Worm (Caenorhabditis elegans) whole organism, young adult: ENCODE measurements around the gene sto-3.

Experiments used
- B0019.2 ChIP-seq: fragments of 200-800 bp; sonication (Bioruptor generic); conservative IDR thresholded peaks from 2 replicates; pipeline ENCODE4 v1.3.6; 2022; ENCODE audit warnings: missing genetic modification reagents, missing genetic modification characterization, missing compliant biosample characterization
- B0261.1 ChIP-seq: sonication (generic microtip); optimal IDR thresholded peaks from 2 replicates; lab custom pipeline; 2016; ENCODE audit warnings: mild to moderate bottlenecking, missing genetic modification characterization, moderate library complexity, missing compliant biosample characterization
- B0336.3 ChIP-seq: fragments of 200-800 bp; sonication (Bioruptor generic); IDR thresholded peaks from 2 replicates; pipeline ENCODE4 v1.3.6; 2022; ENCODE audit warnings: missing genetic modification characterization, missing compliant biosample characterization
- C06A6.2 ChIP-seq: fragments of 200-800 bp; sonication (Bioruptor generic); conservative IDR thresholded peaks from 2 replicates; pipeline ENCODE4 v1.3.6; 2022; ENCODE audit warnings: missing genetic modification characterization, missing compliant biosample characterization
- C17E4.6 ChIP-seq: fragments of 200-800 bp; sonication (Bioruptor generic); IDR thresholded peaks from 2 replicates; pipeline ENCODE4 v1.3.6; 2022; ENCODE audit warnings: missing genetic modification reagents, missing genetic modification characterization, missing compliant biosample characterization
- D2030.7 ChIP-seq: fragments of 200-800 bp; sonication (Bioruptor generic); IDR thresholded peaks from 2 replicates; pipeline ENCODE4 v1.3.6; 2022; ENCODE audit warnings: missing genetic modification reagents, missing genetic modification characterization, missing compliant biosample characterization
- F22D6.2 ChIP-seq: sonication (generic microtip); optimal IDR thresholded peaks from 2 replicates; lab custom pipeline; 2016; ENCODE audit warnings: mild to moderate bottlenecking, missing genetic modification characterization, missing compliant biosample characterization
- F23B12.7 ChIP-seq: sonication (generic microtip); optimal IDR thresholded peaks from 2 replicates; lab custom pipeline; 2017; ENCODE audit warnings: missing genetic modification characterization, mild to moderate bottlenecking, missing compliant biosample characterization, antibody characterized with exemption, moderate library complexity; ENCODE audit not compliant: insufficient read depth
- F33H1.4 ChIP-seq: fragments of 200-800 bp; sonication (Bioruptor generic); IDR thresholded peaks from 2 replicates; pipeline ENCODE4 v1.3.6; 2022; ENCODE audit warnings: missing genetic modification reagents, missing genetic modification characterization, missing compliant biosample characterization
- F57C9.4 ChIP-seq: sonication (generic microtip); optimal IDR thresholded peaks from 2 replicates; lab custom pipeline; 2017; ENCODE audit warnings: mild to moderate bottlenecking, missing genetic modification characterization, missing compliant biosample characterization
- K11D2.4 ChIP-seq: fragments of 200-800 bp; sonication (Bioruptor generic); IDR thresholded peaks from 2 replicates; pipeline ENCODE4 v1.3.6; 2022; ENCODE audit warnings: missing genetic modification reagents, missing genetic modification characterization, missing compliant biosample characterization
- T26A5.8 ChIP-seq: sonication (generic microtip); optimal IDR thresholded peaks from 2 replicates; lab custom pipeline; 2016; ENCODE audit warnings: missing genetic modification characterization, missing compliant biosample characterization
- Y56A3A.18 ChIP-seq: fragments of 200-800 bp; sonication (Bioruptor generic); IDR thresholded peaks from 2 replicates; pipeline ENCODE4 v1.3.6; 2022; ENCODE audit warnings: missing genetic modification reagents, missing genetic modification characterization, missing compliant biosample characterization
- Y67H2A.10 ChIP-seq: fragments of 200-800 bp; sonication (Bioruptor generic); conservative IDR thresholded peaks from 2 replicates; pipeline ENCODE4 v1.3.6; 2022; ENCODE audit warnings: missing genetic modification reagents, missing genetic modification characterization, missing compliant biosample characterization
- Y95B8A.8 ChIP-seq: fragments of 200-800 bp; sonication (Bioruptor generic); IDR thresholded peaks from 2 replicates; pipeline ENCODE4 v1.3.6; 2022; ENCODE audit warnings: missing genetic modification reagents, missing genetic modification characterization, missing compliant biosample characterization
- ZK185.1 ChIP-seq: sonication (generic microtip); optimal IDR thresholded peaks from 2 replicates; lab custom pipeline; 2016; ENCODE audit warnings: mild to moderate bottlenecking, missing genetic modification characterization, missing compliant biosample characterization; ENCODE audit not compliant: poor library complexity, severe bottlenecking
- atf-7 ChIP-seq: sonication (generic microtip); optimal IDR thresholded peaks from 2 replicates; lab custom pipeline; 2017; ENCODE audit warnings: mild to moderate bottlenecking, missing genetic modification characterization, missing compliant biosample characterization
- athp-1 ChIP-seq: sonication (generic microtip); optimal IDR thresholded peaks from 2 replicates; lab custom pipeline; 2017; ENCODE audit warnings: mild to moderate bottlenecking, missing genetic modification characterization, missing compliant biosample characterization
- bed-2 ChIP-seq: fragments of 200-800 bp; sonication (Bioruptor generic); IDR thresholded peaks from 2 replicates; pipeline ENCODE4 v1.3.6; 2022; ENCODE audit warnings: missing genetic modification reagents, missing genetic modification characterization, missing compliant biosample characterization
- ccch-3 ChIP-seq: fragments of 200-800 bp; sonication (Bioruptor generic); optimal IDR thresholded peaks from 2 replicates; lab custom pipeline; 2018; ENCODE audit warnings: mild to moderate bottlenecking, missing genetic modification characterization, missing compliant biosample characterization
- ceh-27 ChIP-seq: fragments of 200-800 bp; sonication (Bioruptor generic); optimal IDR thresholded peaks from 2 replicates; lab custom pipeline; 2018; ENCODE audit warnings: mild to moderate bottlenecking, missing genetic modification characterization, moderate library complexity, missing compliant biosample characterization
- dpff-1 ChIP-seq: sonication (generic microtip); optimal IDR thresholded peaks from 2 replicates; lab custom pipeline; 2017; ENCODE audit warnings: mild to moderate bottlenecking, missing genetic modification characterization, missing compliant biosample characterization
- egl-18 ChIP-seq: fragments of 200-800 bp; sonication (Bioruptor generic); IDR thresholded peaks from 2 replicates; pipeline ENCODE4 v1.3.6; 2022; ENCODE audit warnings: missing genetic modification reagents, missing genetic modification characterization, missing compliant biosample characterization
- egl-44 ChIP-seq: fragments of 200-800 bp; sonication (Bioruptor generic); IDR thresholded peaks from 2 replicates; pipeline ENCODE4 v1.3.6; 2022; ENCODE audit warnings: missing genetic modification reagents, missing genetic modification characterization, missing compliant biosample characterization
- hlh-12 ChIP-seq: sonication (generic microtip); optimal IDR thresholded peaks from 2 replicates; lab custom pipeline; 2016; ENCODE audit warnings: missing genetic modification characterization, missing compliant biosample characterization
- hlh-26 ChIP-seq: fragments of 200-800 bp; sonication (Bioruptor generic); conservative IDR thresholded peaks from 2 replicates; pipeline ENCODE4 v1.3.6; 2022; ENCODE audit warnings: missing genetic modification reagents, missing genetic modification characterization, missing compliant biosample characterization
- lag-1 ChIP-seq: fragments of 200-800 bp; sonication (Bioruptor generic); IDR thresholded peaks from 2 replicates; pipeline ENCODE4 v1.3.6; 2022; ENCODE audit warnings: missing genetic modification reagents, missing genetic modification characterization, missing compliant biosample characterization
- let-526 ChIP-seq: fragments of 200-800 bp; sonication (Bioruptor generic); IDR thresholded peaks from 2 replicates; pipeline ENCODE4 v1.3.6; 2022; ENCODE audit warnings: missing genetic modification reagents, missing genetic modification characterization, missing compliant biosample characterization
- lin-54 ChIP-seq: fragments of 200-800 bp; sonication (Bioruptor generic); optimal IDR thresholded peaks from 2 replicates; lab custom pipeline; 2018; ENCODE audit warnings: mild to moderate bottlenecking, missing genetic modification characterization, missing compliant biosample characterization
- lsl-1 ChIP-seq: fragments of 200-800 bp; sonication (Bioruptor generic); optimal IDR thresholded peaks from 2 replicates; lab custom pipeline; 2018; ENCODE audit warnings: mild to moderate bottlenecking, missing genetic modification characterization, moderate library complexity, missing compliant biosample characterization
- madf-10 ChIP-seq: sonication (generic microtip); optimal IDR thresholded peaks from 2 replicates; lab custom pipeline; 2016; ENCODE audit warnings: mild to moderate bottlenecking, missing genetic modification characterization, missing compliant biosample characterization
- madf-3 ChIP-seq: fragments of 200-800 bp; sonication (Bioruptor generic); IDR thresholded peaks from 2 replicates; pipeline ENCODE4 v1.3.6; 2022; ENCODE audit warnings: missing genetic modification reagents, missing genetic modification characterization, missing compliant biosample characterization
- mcd-1 ChIP-seq: fragments of 200-800 bp; sonication (Bioruptor generic); IDR thresholded peaks from 2 replicates; pipeline ENCODE4 v1.3.6; 2022; ENCODE audit warnings: missing genetic modification reagents, missing genetic modification characterization, missing compliant biosample characterization
- nfyb-1 ChIP-seq: fragments of 200-800 bp; sonication (Bioruptor generic); IDR thresholded peaks from 2 replicates; pipeline ENCODE4 v1.3.6; 2022; ENCODE audit warnings: missing genetic modification reagents, missing genetic modification characterization, missing compliant biosample characterization
- rec-8 ChIP-seq, 2 experiments: sonication (generic microtip); optimal IDR thresholded peaks; 2 replicates each; lab custom pipeline; 2016; ENCODE audit warnings: mild to moderate bottlenecking in 2 of 2, missing genetic modification characterization in 2 of 2, missing genetic modification reagents in 2 of 2, missing genotype in 2 of 2, missing biosample characterization in 1 of 2, missing compliant biosample characterization in 1 of 2, moderate library complexity in 1 of 2
- repo-1 ChIP-seq: sonication (generic microtip); optimal IDR thresholded peaks from 2 replicates; lab custom pipeline; 2017; ENCODE audit warnings: mild to moderate bottlenecking, missing genetic modification characterization, missing compliant biosample characterization
- sdz-38 ChIP-seq: sonication (generic microtip); optimal IDR thresholded peaks from 2 replicates; lab custom pipeline; 2016; ENCODE audit warnings: missing genotype, missing genetic modification characterization, missing compliant biosample characterization
- snpc-1.1 ChIP-seq: sonication (generic microtip); optimal IDR thresholded peaks from 2 replicates; lab custom pipeline; 2017; ENCODE audit warnings: missing genetic modification characterization, mild to moderate bottlenecking, missing compliant biosample characterization, antibody characterized with exemption, moderate library complexity, missing genotype, missing genetic modification reagents; ENCODE audit not compliant: insufficient read depth
- snpc-3.4 ChIP-seq: sonication (generic microtip); optimal IDR thresholded peaks from 2 replicates; lab custom pipeline; 2017; ENCODE audit warnings: missing genetic modification characterization, mild to moderate bottlenecking, missing compliant biosample characterization, antibody characterized with exemption, moderate library complexity, missing genotype, missing genetic modification reagents
- somi-1 ChIP-seq: fragments of 200-800 bp; sonication (Bioruptor generic); optimal IDR thresholded peaks from 2 replicates; lab custom pipeline; 2018; ENCODE audit warnings: mild to moderate bottlenecking, missing genetic modification characterization, missing compliant biosample characterization
- sptf-2 ChIP-seq: fragments of 200-800 bp; sonication (Bioruptor generic); optimal IDR thresholded peaks from 2 replicates; lab custom pipeline; 2018; ENCODE audit warnings: mild to moderate bottlenecking, missing genetic modification characterization, missing compliant biosample characterization
- tbp1 ChIP-seq: fragments of 200-800 bp; sonication (Bioruptor generic); optimal IDR thresholded peaks from 2 replicates; lab custom pipeline; 2018; ENCODE audit warnings: mild to moderate bottlenecking, missing genetic modification characterization, missing compliant biosample characterization
- unc-62 ChIP-seq: fragments of 150-350 bp; optimal IDR thresholded peaks from 2 replicates; lab custom pipeline; 2014; ENCODE audit warnings: missing biosample characterization, missing genetic modification reagents, missing genetic modification characterization
- ztf-18 ChIP-seq: sonication (generic microtip); optimal IDR thresholded peaks from 2 replicates; lab custom pipeline; 2016; ENCODE audit warnings: missing genotype, mild to moderate bottlenecking, missing genetic modification characterization, missing compliant biosample characterization
- ztf-22 ChIP-seq: fragments of 200-800 bp; sonication (Bioruptor generic); optimal IDR thresholded peaks from 2 replicates; lab custom pipeline; 2018; ENCODE audit warnings: mild to moderate bottlenecking, missing genetic modification characterization, moderate library complexity, missing compliant biosample characterization
- ztf-3 ChIP-seq: fragments of 200-800 bp; sonication (Bioruptor generic); optimal IDR thresholded peaks from 2 replicates; lab custom pipeline; 2018; ENCODE audit warnings: mild to moderate bottlenecking, missing genetic modification characterization, missing compliant biosample characterization

sto-3 gene

DNA sequence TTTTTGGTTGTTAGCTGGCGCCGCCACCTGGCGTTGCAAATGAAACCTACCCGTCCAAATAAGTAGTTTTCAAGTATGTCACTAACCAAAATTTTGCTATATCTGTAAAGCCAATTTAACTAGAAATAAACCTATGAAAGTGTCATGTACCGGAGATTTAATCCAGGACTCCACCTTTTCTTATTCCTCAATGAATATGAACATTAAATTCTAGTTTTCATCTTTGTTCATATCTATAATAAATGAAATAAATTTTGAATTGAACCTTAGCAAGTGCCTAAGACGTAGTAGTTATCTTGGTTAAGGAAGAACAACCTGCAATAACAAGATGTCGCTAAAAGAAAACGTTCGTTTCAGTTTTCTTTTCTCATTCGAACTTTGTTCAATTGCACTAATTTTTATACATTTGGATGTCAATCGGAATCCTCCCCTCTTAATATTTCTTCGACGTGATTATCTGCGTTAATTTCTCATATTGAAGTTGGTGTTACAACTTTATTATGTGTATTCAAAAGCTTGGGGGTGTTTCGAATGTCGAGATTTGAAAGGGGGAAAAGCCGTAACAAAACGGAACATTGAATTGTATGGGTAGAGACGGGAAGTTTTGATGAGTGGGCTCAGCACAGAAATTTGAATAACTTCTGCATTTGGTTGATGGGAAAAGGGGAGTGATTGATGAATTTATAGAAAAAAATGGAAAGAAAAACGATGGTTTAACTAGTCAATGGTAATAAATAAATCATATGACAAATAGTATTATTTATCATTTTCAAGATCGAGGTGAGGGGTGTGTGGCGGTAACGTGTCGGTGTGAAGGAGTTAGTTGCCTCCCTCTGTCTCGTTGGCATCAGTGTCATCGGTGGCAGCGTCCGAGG, 18.4 kb downstream of the sto-3 start (continued):
- TF ChIP-seq C17E4.6 (GFP tag; lab: Robert Waterston, UW): no peak
- no peak for TF ChIP-seq hlh-26 (GFP tag; lab: Robert Waterston, UW)
- no peak for TF ChIP-seq let-526 (GFP tag; lab: Robert Waterston, UW)
- TF ChIP-seq sdz-38: no peak
- TF ChIP-seq F33H1.4 (GFP tag; lab: Robert Waterston, UW): no peak
- TF ChIP-seq ZK185.1 (tag; lab: Kevin White, UChicago): peak; percentile 64
- TF ChIP-seq ccch-3: no peak
- TF ChIP-seq egl-44 (GFP tag; lab: Robert Waterston, UW): no peak
- no peak for TF ChIP-seq egl-18 (GFP tag; lab: Robert Waterston, UW)
- peak; percentile 66 for TF ChIP-seq madf-10
- no peak for TF ChIP-seq dpff-1 (tag; lab: Kevin White, UChicago)
- peak; percentile 68 for TF ChIP-seq somi-1
- TF ChIP-seq bed-2: no peak
- 0 out of 2 replicates have a peak, but pooled peaks have one; percentile 29 for TF ChIP-seq mcd-1 (GFP tag; lab: Robert Waterston, UW)
- peak; percentile 90 for TF ChIP-seq repo-1
- TF ChIP-seq ztf-18 (tag; lab: Kevin White, UChicago): peak; percentile 9
- TF ChIP-seq atf-7 (tag; lab: Kevin White, UChicago): peak; percentile 69
- no peak for TF ChIP-seq snpc-1.1 (tag; lab: Kevin White, UChicago)
- peak; percentile 38 for TF ChIP-seq lin-54 (GFP tag; lab: Kevin White, UChicago)
- TF ChIP-seq F57C9.4 (tag; lab: Kevin White, UChicago): no peak
- peak; percentile 51 for TF ChIP-seq tbp1 (GFP tag; lab: Kevin White, UChicago)
- peak; percentile 26 for TF ChIP-seq athp-1 (tag; lab: Kevin White, UChicago)
- TF ChIP-seq rec-8 (tag; optimal IDR thresholded peaks at IDR 0.05; lab: Kevin White, UChicago): no peak
- 0 out of 2 replicates have a peak, but pooled peaks have one; percentile 53 for TF ChIP-seq C06A6.2 (GFP tag; lab: Robert Waterston, UW)
- TF ChIP-seq snpc-3.4 (tag; lab: Kevin White, UChicago): no peak
- peak; percentile 60; the same call in 1 of the 2 replicates for TF ChIP-seq Y95B8A.8 (GFP tag; lab: Robert Waterston, UW)
- no peak for TF ChIP-seq lag-1
- peak; percentile 44; the same call in 1 of the 2 replicates for TF ChIP-seq K11D2.4 (GFP tag; lab: Robert Waterston, UW)
- no peak for TF ChIP-seq sptf-2 (GFP tag; lab: Kevin White, UChicago)
- no peak for TF ChIP-seq T26A5.8 (tag; lab: Kevin White, UChicago)
- TF ChIP-seq madf-3: peak; percentile 27; the same call in 1 of the 2 replicates
- TF ChIP-seq F22D6.2 (tag; lab: Kevin White, UChicago): peak; percentile 8
- TF ChIP-seq F23B12.7: no peak
- TF ChIP-seq ztf-22 (GFP tag; lab: Kevin White, UChicago): no peak
- TF ChIP-seq lsl-1 (GFP tag; lab: Kevin White, UChicago): no peak
- no peak for TF ChIP-seq unc-62 (GFP tag; lab: Kevin White, UChicago)
- TF ChIP-seq B0019.2: no peak
- no peak for TF ChIP-seq hlh-12 (tag; lab: Kevin White, UChicago)
- peak; percentile 92 for TF ChIP-seq Y56A3A.18 (GFP tag; lab: Robert Waterston, UW)
- peak; percentile 53; the same call in 1 of the 2 replicates for TF ChIP-seq nfyb-1 (GFP tag; lab: Robert Waterston, UW)
- TF ChIP-seq ztf-3 (GFP tag; lab: Kevin White, UChicago): peak; percentile 64
- peak; percentile 4 for TF ChIP-seq B0261.1 (tag; lab: Kevin White, UChicago)
- peak; percentile 86 for TF ChIP-seq B0336.3 (GFP tag; lab: Robert Waterston, UW)
- no peak for TF ChIP-seq D2030.7 (GFP tag; lab: Robert Waterston, UW)
- no peak for TF ChIP-seq Y67H2A.10 (GFP tag; lab: Robert Waterston, UW)
- no peak for TF ChIP-seq ceh-27 (GFP tag; lab: Kevin White, UChicago)
